Fruit fly (Drosophila melanogaster) whole organism, embryonic: ENCODE results near the gene ABCB7.

ENCODE experiments used
- Antp ChIP-seq: fragments of 200-800 bp; sonication (Bioruptor generic); optimal IDR thresholded peaks from 3 replicates; lab custom pipeline; 2016; ENCODE audit warnings: missing biosample characterization, missing genetic modification characterization
- CG10431 ChIP-seq: fragments of 200-800 bp; sonication (Bioruptor generic); optimal IDR thresholded peaks from 3 replicates; lab custom pipeline; 2018; ENCODE audit warnings: missing biosample characterization, mild to moderate bottlenecking, missing genetic modification characterization
- CG10979 ChIP-seq: fragments of 200-800 bp; sonication (Bioruptor generic); optimal IDR thresholded peaks from 2 replicates; lab custom pipeline; 2018; ENCODE audit warnings: missing biosample characterization, mild to moderate bottlenecking, missing genetic modification characterization, moderate library complexity
- CG11085 ChIP-seq: fragments of 200-800 bp; sonication (Bioruptor generic); IDR thresholded peaks from 2 replicates; pipeline ENCODE4 v1.3.6; 2022; ENCODE audit warnings: missing biosample characterization, missing genetic modification characterization
- CG11456 ChIP-seq: fragments of 200-800 bp; sonication (Bioruptor generic); IDR thresholded peaks from 3 replicates; pipeline ENCODE4 v1.3.6; 2022; ENCODE audit warnings: missing biosample characterization, missing genetic modification characterization
- CG1602 ChIP-seq: fragments of 200-800 bp; sonication (Bioruptor generic); optimal IDR thresholded peaks from 3 replicates; lab custom pipeline; 2016; ENCODE audit warnings: missing biosample characterization, missing genetic modification characterization
- CG16813 ChIP-seq: fragments of 200-800 bp; sonication (Bioruptor generic); IDR thresholded peaks from 3 replicates; pipeline ENCODE4 v1.3.6; 2022; ENCODE audit warnings: missing biosample characterization, missing genetic modification characterization; ENCODE audit not compliant: partially characterized antibody
- CG17612 ChIP-seq: fragments of 200-800 bp; sonication (Bioruptor generic); IDR thresholded peaks from 2 replicates; pipeline ENCODE4 v1.3.6; 2022; ENCODE audit warnings: missing biosample characterization, missing genetic modification characterization
- CG2116 ChIP-seq: fragments of 200-800 bp; sonication (Bioruptor generic); optimal IDR thresholded peaks from 3 replicates; lab custom pipeline; 2018; ENCODE audit warnings: missing biosample characterization, mild to moderate bottlenecking, missing genetic modification characterization
- CG2202 ChIP-seq: fragments of 200-800 bp; sonication (Bioruptor generic); optimal IDR thresholded peaks from 2 replicates; lab custom pipeline; 2018; ENCODE audit warnings: missing biosample characterization, mild to moderate bottlenecking, missing genetic modification characterization
- CG2875 ChIP-seq: fragments of 200-800 bp; sonication (Bioruptor generic); optimal IDR thresholded peaks from 2 replicates; lab custom pipeline; 2017; ENCODE audit warnings: missing biosample characterization, mild to moderate bottlenecking, missing genetic modification characterization, missing genetic modification reagents
- CG34376 ChIP-seq: fragments of 200-800 bp; sonication (Bioruptor generic); optimal IDR thresholded peaks from 2 replicates; lab custom pipeline; 2018; ENCODE audit warnings: missing biosample characterization, mild to moderate bottlenecking, missing genetic modification characterization
- CG3726 ChIP-seq: fragments of 200-800 bp; sonication (Bioruptor generic); IDR thresholded peaks from 3 replicates; pipeline ENCODE4, ENCODE4 v1.3.6; 2022; ENCODE audit warnings: missing biosample characterization, missing genetic modification characterization
- CG6254 ChIP-seq: fragments of 200-800 bp; sonication (Bioruptor generic); optimal IDR thresholded peaks from 3 replicates; lab custom pipeline; 2017; ENCODE audit warnings: mild to moderate bottlenecking, missing biosample characterization, missing genetic modification reagents, missing genetic modification characterization
- CG6272 ChIP-seq: fragments of 200-800 bp; sonication (Bioruptor generic); IDR thresholded peaks from 2 replicates; pipeline ENCODE4 v1.3.6; 2022; ENCODE audit warnings: missing biosample characterization, missing genetic modification characterization
- CG7372 ChIP-seq: fragments of 200-800 bp; sonication (Bioruptor generic); IDR thresholded peaks from 2 replicates; pipeline ENCODE4 v1.3.6; 2022; ENCODE audit warnings: missing biosample characterization, missing genetic modification characterization
- CG7745 ChIP-seq: fragments of 200-800 bp; sonication (Bioruptor generic); optimal IDR thresholded peaks from 2 replicates; lab custom pipeline; 2018; ENCODE audit warnings: missing biosample characterization, mild to moderate bottlenecking, missing genetic modification characterization, moderate library complexity
- CG7928 ChIP-seq: fragments of 200-800 bp; sonication (Bioruptor generic); optimal IDR thresholded peaks from 2 replicates; lab custom pipeline; 2017; ENCODE audit warnings: missing biosample characterization, mild to moderate bottlenecking, missing genetic modification characterization
- CG8089 ChIP-seq: fragments of 200-800 bp; sonication (Bioruptor generic); optimal IDR thresholded peaks from 3 replicates; lab custom pipeline; 2016; ENCODE audit warnings: missing biosample characterization, missing genetic modification characterization
- CG8359 ChIP-seq: fragments of 200-800 bp; sonication (Bioruptor generic); optimal IDR thresholded peaks from 2 replicates; lab custom pipeline; 2017; ENCODE audit warnings: missing biosample characterization, mild to moderate bottlenecking, missing genetic modification characterization, borderline replicate concordance
- CG9876 ChIP-seq: fragments of 200-800 bp; sonication (Bioruptor generic); optimal IDR thresholded peaks from 2 replicates; lab custom pipeline; 2016; ENCODE audit warnings: missing biosample characterization, missing genetic modification characterization
- Drgx ChIP-seq: fragments of 200-800 bp; sonication (Bioruptor generic); IDR thresholded peaks from 2 replicates; pipeline ENCODE4 v1.3.6; 2022; ENCODE audit warnings: missing biosample characterization, missing genetic modification characterization
- E2f2 ChIP-seq: fragments of 200-800 bp; sonication (Bioruptor generic); IDR thresholded peaks from 2 replicates; pipeline ENCODE4 v1.3.6; 2022; ENCODE audit warnings: missing biosample characterization, missing genetic modification characterization
- Fer1 ChIP-seq: fragments of 200-800 bp; sonication (Bioruptor generic); optimal IDR thresholded peaks from 2 replicates; lab custom pipeline; 2017; ENCODE audit warnings: missing biosample characterization, mild to moderate bottlenecking, missing genetic modification characterization
- Gug ChIP-seq: fragments of 200-800 bp; sonication (Bioruptor generic); IDR thresholded peaks from 4 replicates; pipeline ENCODE4 v1.3.6; 2022; ENCODE audit warnings: missing biosample characterization, missing genetic modification characterization
- Nf-YC ChIP-seq: fragments of 200-800 bp; optimal IDR thresholded peaks from 3 replicates; lab custom pipeline; 2019; ENCODE audit warnings: missing biosample characterization, mild to moderate bottlenecking, missing genetic modification characterization, moderate library complexity
- Opbp ChIP-seq: fragments of 200-800 bp; sonication (Bioruptor generic); IDR thresholded peaks from 3 replicates; pipeline ENCODE4 v1.3.6; 2022; ENCODE audit warnings: missing biosample characterization, missing genetic modification characterization; ENCODE audit not compliant: partially characterized antibody
- Six4 ChIP-seq: fragments of 200-800 bp; sonication (Bioruptor generic); optimal IDR thresholded peaks from 2 replicates; lab custom pipeline; 2016; ENCODE audit warnings: missing biosample characterization, missing genetic modification characterization
- Sry-δ ChIP-seq: fragments of 200-800 bp; sonication (Bioruptor generic); optimal IDR thresholded peaks from 2 replicates; lab custom pipeline; 2016; ENCODE audit warnings: missing biosample characterization, missing genetic modification characterization
- Ssrp ChIP-seq: fragments of 200-800 bp; sonication (Bioruptor generic); optimal IDR thresholded peaks from 2 replicates; lab custom pipeline; 2018; ENCODE audit warnings: missing biosample characterization, mild to moderate bottlenecking, missing genetic modification characterization, moderate library complexity
- Tbp ChIP-seq: fragments of >200 bp; optimal IDR thresholded peaks from 2 replicates; lab custom pipeline; 2018; ENCODE audit warnings: missing biosample characterization, missing genetic modification characterization
- btn ChIP-seq: fragments of 200-800 bp; sonication (Bioruptor generic); optimal IDR thresholded peaks from 2 replicates; lab custom pipeline; 2016; ENCODE audit warnings: missing biosample characterization, missing genetic modification characterization
- caup ChIP-seq: fragments of 200-800 bp; sonication (Bioruptor generic); optimal IDR thresholded peaks from 3 replicates; lab custom pipeline; 2017; ENCODE audit warnings: missing biosample characterization, mild to moderate bottlenecking, missing genetic modification characterization, moderate library complexity; ENCODE audit not compliant: severe bottlenecking
- chm ChIP-seq: fragments of 200-800 bp; sonication (Bioruptor generic); IDR thresholded peaks from 2 replicates; pipeline ENCODE4 v1.3.6; 2022; ENCODE audit warnings: missing biosample characterization, missing genetic modification characterization
- dysf ChIP-seq: fragments of 200-800 bp; sonication (Bioruptor generic); IDR thresholded peaks from 3 replicates; pipeline ENCODE4 v1.3.6; 2022; ENCODE audit warnings: missing biosample characterization, missing genetic modification characterization
- ewg ChIP-seq: fragments of 200-800 bp; sonication (Bioruptor generic); optimal IDR thresholded peaks from 3 replicates; lab custom pipeline; 2017; ENCODE audit warnings: mild to moderate bottlenecking, missing biosample characterization, missing genetic modification reagents, missing genetic modification characterization
- fd3F ChIP-seq: fragments of 200-800 bp; sonication (Bioruptor generic); optimal IDR thresholded peaks from 2 replicates; lab custom pipeline; 2018; ENCODE audit warnings: missing biosample characterization, mild to moderate bottlenecking, missing genetic modification characterization, moderate library complexity
- gce ChIP-seq: fragments of 200-800 bp; sonication (Bioruptor generic); IDR thresholded peaks from 3 replicates; pipeline ENCODE4 v1.3.6; 2022; ENCODE audit warnings: missing biosample characterization, missing genetic modification characterization
- grau ChIP-seq: fragments of 200-800 bp; optimal IDR thresholded peaks from 3 replicates; lab custom pipeline; 2019; ENCODE audit warnings: missing biosample characterization, mild to moderate bottlenecking, missing genetic modification characterization, moderate library complexity
- knrl ChIP-seq: fragments of 200-800 bp; sonication (Bioruptor generic); IDR thresholded peaks from 3 replicates; pipeline ENCODE4 v1.3.6; 2022; ENCODE audit warnings: missing biosample characterization, missing genetic modification characterization; ENCODE audit not compliant: partially characterized antibody
- lilli ChIP-seq: fragments of 200-800 bp; sonication (Bioruptor generic); optimal IDR thresholded peaks from 3 replicates; lab custom pipeline; 2016; ENCODE audit warnings: missing biosample characterization, missing genetic modification characterization
- p53 ChIP-seq: fragments of 200-800 bp; sonication (Bioruptor generic); optimal IDR thresholded peaks from 2 replicates; lab custom pipeline; 2016; ENCODE audit warnings: missing biosample characterization, missing genetic modification characterization
- shn ChIP-seq: fragments of 200-800 bp; sonication (Bioruptor generic); optimal IDR thresholded peaks from 3 replicates; lab custom pipeline; 2016; ENCODE audit warnings: missing biosample characterization, missing genetic modification characterization
- sna ChIP-seq: fragments of 200-800 bp; sonication (Bioruptor generic); IDR thresholded peaks from 2 replicates; pipeline ENCODE4 v1.3.6; 2022; ENCODE audit warnings: missing biosample characterization, missing genetic modification characterization; ENCODE audit not compliant: partially characterized antibody
- so ChIP-seq: fragments of 200-800 bp; sonication (Bioruptor generic); IDR thresholded peaks from 3 replicates; pipeline ENCODE4 v1.3.6; 2022; ENCODE audit warnings: missing biosample characterization, missing genetic modification characterization
- tup ChIP-seq: fragments of 200-800 bp; sonication (Bioruptor generic); optimal IDR thresholded peaks from 2 replicates; lab custom pipeline; 2016; ENCODE audit warnings: missing biosample characterization, mild to moderate bottlenecking, missing genetic modification characterization, moderate library complexity
- usp ChIP-seq: fragments of >200 bp; optimal IDR thresholded peaks from 2 replicates; lab custom pipeline; 2017; ENCODE audit warnings: missing biosample characterization, missing genetic modification characterization
- vnd ChIP-seq: fragments of 200-800 bp; sonication (Bioruptor generic); IDR thresholded peaks from 3 replicates; pipeline ENCODE4 v1.3.6; 2022; ENCODE audit warnings: missing biosample characterization, missing genetic modification characterization; ENCODE audit not compliant: partially characterized antibody
- zfh1 ChIP-seq: fragments of 200-800 bp; sonication (Bioruptor generic); IDR thresholded peaks from 3 replicates; pipeline ENCODE4 v1.3.6; 2022; ENCODE audit warnings: missing biosample characterization, missing genetic modification characterization
- zfh2 ChIP-seq: fragments of 200-800 bp; sonication (Bioruptor generic); optimal IDR thresholded peaks from 2 replicates; lab custom pipeline; 2016; ENCODE audit warnings: missing biosample characterization, missing genetic modification characterization

ABCB7 gene

DNA sequence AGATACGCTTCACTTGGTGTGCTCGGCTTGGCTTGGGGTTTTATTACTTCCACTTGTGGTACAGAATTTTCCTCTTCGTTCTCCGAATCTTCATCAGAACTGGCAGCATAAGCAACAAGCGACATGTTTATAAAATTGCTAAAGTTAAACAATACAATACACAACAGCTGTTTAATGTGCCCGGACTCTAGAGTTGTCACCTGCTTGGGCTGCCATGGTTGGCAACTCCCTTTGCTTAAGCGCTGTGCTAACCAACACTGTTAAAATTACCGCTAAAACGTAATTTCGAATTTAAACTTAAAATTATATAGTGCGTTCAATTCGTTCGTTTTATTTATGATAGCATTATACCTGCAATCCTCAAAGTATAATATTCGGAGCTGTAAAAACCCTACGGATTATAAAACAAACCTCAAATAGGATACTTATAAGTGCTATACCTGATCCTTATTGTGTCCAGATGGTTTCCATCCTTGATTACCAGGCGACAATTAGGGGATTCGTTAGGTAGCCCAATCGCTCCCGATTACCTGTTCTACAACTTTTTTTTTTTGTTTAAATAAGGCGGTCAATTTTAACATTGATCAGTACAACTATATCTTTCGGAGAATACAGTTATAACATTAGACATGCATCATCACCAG is 29.2 kb downstream of the ABCB7 start, which contains the start of the genes CG17249 and Bro (continued):
- TF ChIP-seq CG11456 (GFP tag; lab: Robert Waterston, UW) (no peak), Tbp (GFP tag; lab: Kevin White, UChicago) (no peak), CG9876 (GFP tag; lab: Kevin White, UChicago) (no peak), Gug (GFP tag; lab: Robert Waterston, UW) (no peak), E2f2 (GFP tag; lab: Robert Waterston, UW) (peak; percentile 97), Fer1 (peak; percentile 19), dysf (GFP tag; lab: Robert Waterston, UW) (no peak), so (GFP tag; lab: Robert Waterston, UW) (no peak), tup (GFP tag; lab: Kevin White, UChicago) (peak; percentile 14), CG10979 (no peak), gce (GFP tag; lab: Robert Waterston, UW) (no peak), Antp (GFP tag; lab: Kevin White, UChicago) (peak; percentile 27), Opbp (GFP tag; lab: Robert Waterston, UW) (peak; percentile 52; the same call in 1 of the 3 replicates), CG2202 (tag; lab: Kevin White, UChicago) (no peak), CG17612 (GFP tag; lab: Robert Waterston, UW) (no peak), knrl (no peak; the same call in 2 of the 3 replicates), btn (GFP tag; lab: Kevin White, UChicago) (no peak), CG3726 (GFP tag; lab: Robert Waterston, UW) (no peak), Ssrp (tag; lab: Kevin White, UChicago) (no peak), sna (GFP tag; lab: Robert Waterston, UW) (no peak), Sry-δ (peak; percentile 37), fd3F (GFP tag; lab: Kevin White, UChicago) (no peak), CG6272 (GFP tag; lab: Robert Waterston, UW) (no peak), chm (GFP tag; lab: Robert Waterston, UW) (no peak), caup (no peak), zfh2 (GFP tag; lab: Kevin White, UChicago) (peak; percentile 54), p53 (no peak), usp (GFP tag; lab: Kevin White, UChicago) (no peak), Nf-YC (tag; lab: Kevin White, UChicago) (no peak), CG8359 (GFP tag; lab: Kevin White, UChicago) (no peak), CG7745 (tag; lab: Kevin White, UChicago) (no peak), CG2116 (GFP tag; lab: Kevin White, UChicago) (peak; percentile 45), ewg (GFP tag; lab: Kevin White, UChicago) (no peak), CG1602 (GFP tag; lab: Kevin White, UChicago) (no peak), CG6254 (GFP tag; lab: Kevin White, UChicago) (no peak), Six4 (GFP tag; lab: Kevin White, UChicago) (no peak), CG34376 (GFP tag; lab: Kevin White, UChicago) (peak; percentile 16), CG11085 (GFP tag; lab: Robert Waterston, UW) (no peak), Drgx (GFP tag; lab: Robert Waterston, UW) (no peak), CG2875 (no peak), vnd (0 out of 3 replicates have a peak, but pooled peaks have one; percentile 10), grau (tag; lab: Kevin White, UChicago) (peak; percentile 13), CG8089 (GFP tag; lab: Kevin White, UChicago) (peak; percentile 28), CG7372 (GFP tag; lab: Robert Waterston, UW) (no peak), CG10431 (GFP tag; lab: Kevin White, UChicago) (no peak), lilli (GFP tag; lab: Kevin White, UChicago) (peak; percentile 72), shn (GFP tag; lab: Kevin White, UChicago) (peak; percentile 46), CG7928 (GFP tag; lab: Kevin White, UChicago) (no peak), CG16813 (GFP tag; lab: Robert Waterston, UW) (no peak), zfh1 (peak; percentile 34; the same call in 2 of the 3 replicates)
